Worm (Caenorhabditis elegans): ENCODE data around the gene F36G9.7.
"Not testable (repeated sequence)": the region's sequence is repeated elsewhere in the genome, so short reads cannot be mapped to it uniquely, and the experiment has no call there.

DNA sequence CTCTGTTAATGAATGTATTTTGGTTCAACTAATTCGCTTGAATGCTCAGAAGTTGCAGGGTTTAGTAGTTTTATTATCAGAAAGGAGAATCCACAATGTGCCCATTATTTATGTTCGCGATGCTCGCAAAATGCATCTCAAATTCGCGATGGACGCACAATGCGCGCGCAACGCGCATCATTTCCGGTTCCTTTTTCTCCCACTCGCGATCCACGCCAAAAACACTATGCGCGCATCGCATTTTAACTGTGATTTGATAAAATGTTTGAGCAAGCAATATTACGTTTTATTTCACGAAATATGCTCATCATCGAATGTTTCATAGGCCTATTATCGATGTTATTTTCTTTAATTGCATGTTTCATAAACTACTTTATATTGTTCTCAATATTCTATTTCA, 39.7 kb downstream of the F36G9.7 start, which contains the start of gene srbc-77:
- not testable (repeated sequence) for TF ChIP-seq W03F9.2, him-1 (tag; optimal IDR thresholded peaks at IDR 0.05)
